Fruit fly (Drosophila melanogaster) whole organism, embryonic: ENCODE results near the gene DopEcR.
A peak's percentile ranks its signal among the peaks of the same experiment; 100 is the strongest.

ENCODE experiments used
- Asciz ChIP-seq: fragments of 200-800 bp; sonication (Bioruptor generic); optimal IDR thresholded peaks from 2 replicates; lab custom pipeline; 2017; ENCODE audit warnings: missing biosample characterization, mild to moderate bottlenecking, missing genetic modification characterization, missing genetic modification reagents
- BtbVII ChIP-seq: fragments of 200-800 bp; sonication (Bioruptor generic); optimal IDR thresholded peaks from 3 replicates; lab custom pipeline; 2017; ENCODE audit warnings: missing biosample characterization, mild to moderate bottlenecking, missing genetic modification characterization
- C15 ChIP-seq: fragments of 200-800 bp; sonication (Bioruptor generic); IDR thresholded peaks from 3 replicates; pipeline ENCODE4 v1.3.6; 2022; ENCODE audit warnings: missing biosample characterization, missing genetic modification characterization
- CG10321 ChIP-seq: fragments of 200-800 bp; sonication (Bioruptor generic); IDR thresholded peaks from 2 replicates; pipeline ENCODE4 v1.3.6; 2022; ENCODE audit warnings: missing biosample characterization, missing genetic modification characterization
- CG10462 ChIP-seq: fragments of 200-800 bp; sonication (Bioruptor generic); optimal IDR thresholded peaks from 2 replicates; lab custom pipeline; 2016; ENCODE audit warnings: missing biosample characterization, missing genetic modification characterization
- CG11247 ChIP-seq: fragments of 200-800 bp; sonication (Bioruptor generic); IDR thresholded peaks from 2 replicates; pipeline ENCODE4 v1.3.6; 2022; ENCODE audit warnings: missing biosample characterization, missing genetic modification characterization
- CG11398 ChIP-seq: fragments of 200-800 bp; sonication (Bioruptor generic); optimal IDR thresholded peaks from 2 replicates; lab custom pipeline; 2016; ENCODE audit warnings: missing biosample characterization, missing genetic modification characterization
- CG12299 ChIP-seq: fragments of 200-800 bp; sonication (Bioruptor generic); optimal IDR thresholded peaks from 2 replicates; lab custom pipeline; 2018; ENCODE audit warnings: missing biosample characterization, mild to moderate bottlenecking, missing genetic modification characterization
- CG14667 ChIP-seq: fragments of 200-800 bp; sonication (Bioruptor generic); IDR thresholded peaks from 2 replicates; pipeline ENCODE4 v1.3.6; 2022; ENCODE audit warnings: missing biosample characterization, missing genetic modification characterization
- CG15479 ChIP-seq: fragments of 200-800 bp; sonication (Bioruptor generic); optimal IDR thresholded peaks from 3 replicates; lab custom pipeline; 2019; ENCODE audit warnings: missing biosample characterization, mild to moderate bottlenecking, missing genetic modification characterization, moderate library complexity
- CG16779 ChIP-seq: fragments of 200-800 bp; sonication (Bioruptor generic); IDR thresholded peaks from 2 replicates; pipeline ENCODE4 v1.3.6; 2022; ENCODE audit warnings: missing biosample characterization, missing genetic modification characterization
- CG16813 ChIP-seq: fragments of 200-800 bp; sonication (Bioruptor generic); IDR thresholded peaks from 3 replicates; pipeline ENCODE4 v1.3.6; 2022; ENCODE audit warnings: missing biosample characterization, missing genetic modification characterization; ENCODE audit not compliant: partially characterized antibody
- CG17829 ChIP-seq: fragments of 200-800 bp; optimal IDR thresholded peaks from 2 replicates; lab custom pipeline; 2019; ENCODE audit warnings: missing biosample characterization, mild to moderate bottlenecking, missing genetic modification characterization, moderate library complexity
- CG1792 ChIP-seq: fragments of 200-800 bp; sonication (Bioruptor generic); optimal IDR thresholded peaks from 2 replicates; lab custom pipeline; 2016; ENCODE audit warnings: missing biosample characterization, missing genetic modification characterization
- CG18011 ChIP-seq: fragments of 200-800 bp; sonication (Bioruptor generic); optimal IDR thresholded peaks from 2 replicates; lab custom pipeline; 2017; ENCODE audit warnings: missing biosample characterization, missing genetic modification characterization, mild to moderate bottlenecking, moderate library complexity, missing genotype
- CG2120 ChIP-seq: fragments of 200-800 bp; sonication (Bioruptor generic); optimal IDR thresholded peaks from 3 replicates; lab custom pipeline; 2016; ENCODE audit warnings: missing biosample characterization, missing genetic modification characterization
- CG31224 ChIP-seq: fragments of 200-800 bp; sonication (Bioruptor generic); IDR thresholded peaks from 2 replicates; pipeline ENCODE4 v1.3.6; 2022; ENCODE audit warnings: missing biosample characterization, missing genetic modification characterization
- CG3281 ChIP-seq: fragments of 200-800 bp; sonication (Bioruptor generic); optimal IDR thresholded peaks from 3 replicates; lab custom pipeline; 2017; ENCODE audit warnings: missing biosample characterization, mild to moderate bottlenecking, missing genetic modification characterization
- CG33557 ChIP-seq: fragments of 200-800 bp; sonication (Bioruptor generic); optimal IDR thresholded peaks from 2 replicates; lab custom pipeline; 2019; ENCODE audit warnings: missing biosample characterization, mild to moderate bottlenecking, missing genetic modification characterization, moderate library complexity
- CG3726 ChIP-seq: fragments of 200-800 bp; sonication (Bioruptor generic); IDR thresholded peaks from 3 replicates; pipeline ENCODE4, ENCODE4 v1.3.6; 2022; ENCODE audit warnings: missing biosample characterization, missing genetic modification characterization
- CG43689 ChIP-seq: fragments of 200-800 bp; sonication (Bioruptor generic); IDR thresholded peaks from 2 replicates; pipeline ENCODE4 v1.3.6; 2022; ENCODE audit warnings: missing biosample characterization, missing genetic modification characterization
- CG4424 ChIP-seq: fragments of 200-800 bp; sonication (Bioruptor generic); optimal IDR thresholded peaks from 3 replicates; lab custom pipeline; 2016; ENCODE audit warnings: missing biosample characterization, missing genetic modification characterization
- CG5953 ChIP-seq: fragments of 200-800 bp; sonication (Bioruptor generic); IDR thresholded peaks from 2 replicates; pipeline ENCODE4 v1.3.6; 2022; ENCODE audit warnings: missing biosample characterization, missing genetic modification characterization
- CG6791 ChIP-seq: fragments of 200-800 bp; sonication (Bioruptor generic); IDR thresholded peaks from 3 replicates; pipeline ENCODE4 v1.3.6; 2022; ENCODE audit warnings: missing biosample characterization, missing genetic modification characterization; ENCODE audit not compliant: partially characterized antibody
- CG8359 ChIP-seq: fragments of 200-800 bp; sonication (Bioruptor generic); optimal IDR thresholded peaks from 2 replicates; lab custom pipeline; 2017; ENCODE audit warnings: missing biosample characterization, mild to moderate bottlenecking, missing genetic modification characterization, borderline replicate concordance
- CG8924 ChIP-seq: fragments of 200-800 bp; optimal IDR thresholded peaks from 3 replicates; lab custom pipeline; 2019; ENCODE audit warnings: missing biosample characterization, mild to moderate bottlenecking, missing genetic modification characterization, moderate library complexity
- CG9932 ChIP-seq: fragments of 200-800 bp; sonication (Bioruptor generic); IDR thresholded peaks from 2 replicates; pipeline ENCODE4 v1.3.6; 2022; ENCODE audit warnings: missing biosample characterization, missing genetic modification characterization
- Dll ChIP-seq: fragments of 200-800 bp; sonication (Bioruptor generic); IDR thresholded peaks from 4 replicates; pipeline ENCODE4 v1.3.6; 2022; ENCODE audit warnings: missing biosample characterization, missing genetic modification characterization; ENCODE audit not compliant: partially characterized antibody
- E2f1 ChIP-seq: fragments of 200-800 bp; sonication (Bioruptor generic); IDR thresholded peaks from 2 replicates; pipeline ENCODE4 v1.3.6; 2022; ENCODE audit warnings: missing biosample characterization, missing genetic modification characterization
- Elba2 ChIP-seq: fragments of 200-800 bp; sonication (Bioruptor generic); optimal IDR thresholded peaks from 3 replicates; lab custom pipeline; 2016; ENCODE audit warnings: missing biosample characterization, missing genetic modification characterization
- Hmx ChIP-seq: fragments of 200-800 bp; sonication (Bioruptor generic); optimal IDR thresholded peaks from 2 replicates; lab custom pipeline; 2016; ENCODE audit warnings: missing biosample characterization, missing genetic modification characterization
- Hr51 ChIP-seq, 2 experiments: fragments of 200-800 bp; sonication (Bioruptor generic); optimal IDR thresholded peaks; 2 replicates in 1 of 2; 3 replicates in 1 of 2; lab custom pipeline; 2016 to 2018; ENCODE audit warnings: missing biosample characterization in 2 of 2, missing genetic modification characterization in 2 of 2, mild to moderate bottlenecking in 1 of 2, moderate library complexity in 1 of 2
- MESR4 ChIP-seq: fragments of 200-800 bp; sonication (Bioruptor generic); optimal IDR thresholded peaks from 2 replicates; lab custom pipeline; 2018; ENCODE audit warnings: missing biosample characterization, mild to moderate bottlenecking, missing genetic modification characterization, moderate library complexity
- Nf-YB ChIP-seq: fragments of 200-800 bp; sonication (Bioruptor generic); optimal IDR thresholded peaks from 3 replicates; lab custom pipeline; 2019; ENCODE audit warnings: missing biosample characterization, mild to moderate bottlenecking, missing genetic modification characterization, moderate library complexity
- Poxn ChIP-seq: fragments of 200-800 bp; sonication (Bioruptor generic); IDR thresholded peaks from 2 replicates; pipeline ENCODE4 v1.3.6; 2022; ENCODE audit warnings: missing biosample characterization, missing genetic modification characterization
- Sox100B ChIP-seq: fragments of 200-800 bp; sonication (Bioruptor generic); optimal IDR thresholded peaks from 3 replicates; lab custom pipeline; 2018; ENCODE audit warnings: missing biosample characterization, mild to moderate bottlenecking, missing genetic modification characterization
- Tbp ChIP-seq: fragments of >200 bp; optimal IDR thresholded peaks from 2 replicates; lab custom pipeline; 2018; ENCODE audit warnings: missing biosample characterization, missing genetic modification characterization
- al ChIP-seq: fragments of 200-800 bp; sonication (Bioruptor generic); IDR thresholded peaks from 2 replicates; pipeline ENCODE4 v1.3.6; 2022; ENCODE audit warnings: missing biosample characterization, missing genetic modification characterization
- dimm ChIP-seq: fragments of 200-800 bp; sonication (Bioruptor generic); IDR thresholded peaks from 2 replicates; pipeline ENCODE4 v1.3.6; 2022; ENCODE audit warnings: missing biosample characterization, missing genetic modification characterization
- gce ChIP-seq: fragments of 200-800 bp; sonication (Bioruptor generic); IDR thresholded peaks from 3 replicates; pipeline ENCODE4 v1.3.6; 2022; ENCODE audit warnings: missing biosample characterization, missing genetic modification characterization
- grau ChIP-seq: fragments of 200-800 bp; optimal IDR thresholded peaks from 3 replicates; lab custom pipeline; 2019; ENCODE audit warnings: missing biosample characterization, mild to moderate bottlenecking, missing genetic modification characterization, moderate library complexity
- gro ChIP-seq: fragments of 200-800 bp; sonication (Bioruptor generic); optimal IDR thresholded peaks from 2 replicates; lab custom pipeline; 2016; ENCODE audit warnings: missing biosample characterization, missing genetic modification characterization
- kni ChIP-seq: fragments of 200-800 bp; sonication (Bioruptor generic); optimal IDR thresholded peaks from 3 replicates; lab custom pipeline; 2017; ENCODE audit warnings: mild to moderate bottlenecking, missing biosample characterization, missing genetic modification reagents, missing genetic modification characterization
- lilli ChIP-seq: fragments of 200-800 bp; sonication (Bioruptor generic); optimal IDR thresholded peaks from 3 replicates; lab custom pipeline; 2016; ENCODE audit warnings: missing biosample characterization, missing genetic modification characterization
- onecut ChIP-seq: fragments of 200-800 bp; sonication (Bioruptor generic); IDR thresholded peaks from 2 replicates; pipeline ENCODE4 v1.3.6; 2022; ENCODE audit warnings: missing biosample characterization, missing genetic modification characterization
- p53 ChIP-seq: fragments of 200-800 bp; sonication (Bioruptor generic); optimal IDR thresholded peaks from 2 replicates; lab custom pipeline; 2016; ENCODE audit warnings: missing biosample characterization, missing genetic modification characterization
- pb ChIP-seq: fragments of 200-800 bp; sonication (Bioruptor generic); optimal IDR thresholded peaks from 3 replicates; lab custom pipeline; 2016; ENCODE audit warnings: missing biosample characterization, missing genetic modification characterization
- phol ChIP-seq: fragments of 200-800 bp; sonication (Bioruptor generic); optimal IDR thresholded peaks from 3 replicates; lab custom pipeline; 2018; ENCODE audit warnings: missing biosample characterization, mild to moderate bottlenecking, missing genetic modification characterization, moderate library complexity
- sd ChIP-seq: fragments of 200-800 bp; sonication (Bioruptor generic); optimal IDR thresholded peaks from 3 replicates; lab custom pipeline; 2018; ENCODE audit warnings: missing biosample characterization, mild to moderate bottlenecking, missing genetic modification characterization, moderate library complexity
- sima ChIP-seq: fragments of 200-800 bp; sonication (Bioruptor generic); optimal IDR thresholded peaks from 2 replicates; lab custom pipeline; 2016; ENCODE audit warnings: missing biosample characterization, missing genetic modification characterization
- sob ChIP-seq: fragments of 200-800 bp; sonication (Bioruptor generic); IDR thresholded peaks from 2 replicates; pipeline ENCODE4 v1.3.6; 2022; ENCODE audit warnings: missing biosample characterization, missing genetic modification characterization
- tin ChIP-seq: fragments of 200-800 bp; sonication (Bioruptor generic); optimal IDR thresholded peaks from 3 replicates; lab custom pipeline; 2016; ENCODE audit warnings: missing biosample characterization, missing genetic modification characterization

DopEcR gene

DNA sequence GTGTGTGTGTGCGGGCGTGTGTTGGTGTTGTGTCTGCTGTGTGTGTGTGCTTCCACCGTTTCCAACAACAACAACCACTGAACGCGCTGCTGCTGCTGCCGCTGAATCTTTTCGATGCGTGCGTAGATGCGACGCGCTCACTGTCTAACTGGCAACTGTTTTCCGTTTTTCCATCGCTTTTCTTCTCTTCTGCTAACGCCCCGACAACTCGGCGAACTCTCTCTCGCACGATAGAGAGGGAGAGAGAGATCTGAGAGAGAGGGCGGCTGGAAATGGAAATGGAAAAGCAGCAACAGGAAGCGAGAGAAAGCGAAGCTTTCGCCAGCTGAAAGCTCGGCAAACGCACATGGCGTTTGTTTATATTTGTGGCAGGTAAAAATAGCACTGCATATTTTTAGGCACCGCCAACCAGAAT lies at the start of gene DopEcR:
DopEcR (minus strand) TSS at position 157 of the 415 bp plus-strand sequence.
- TF ChIP-seq CG17829 (tag; lab: Kevin White, UChicago) (peak; percentile 5), onecut (GFP tag; lab: Robert Waterston, UW) (peak; percentile 6; the same call in 1 of the 2 replicates), CG4424 (GFP tag; lab: Kevin White, UChicago) (no peak), CG10321 (GFP tag; lab: Robert Waterston, UW) (no peak), gro (no peak), CG11398 (GFP tag; lab: Kevin White, UChicago) (no peak), sd (tag; lab: Kevin White, UChicago) (no peak), tin (GFP tag; lab: Kevin White, UChicago) (no peak), dimm (GFP tag; lab: Robert Waterston, UW) (no peak), CG3726 (GFP tag; lab: Robert Waterston, UW) (no peak), CG6791 (GFP tag; lab: Robert Waterston, UW) (no peak), CG15479 (no peak), CG8924 (tag; lab: Kevin White, UChicago) (no peak), Sox100B (GFP tag; lab: Kevin White, UChicago) (no peak), CG12299 (tag; lab: Kevin White, UChicago) (no peak), CG1792 (GFP tag; lab: Kevin White, UChicago) (no peak), Nf-YB (GFP tag; lab: Kevin White, UChicago) (no peak), CG9932 (GFP tag; lab: Robert Waterston, UW) (peak; percentile 9; the same call in 1 of the 2 replicates), CG18011 (GFP tag; lab: Kevin White, UChicago) (no peak), Dll (GFP tag; lab: Robert Waterston, UW) (no peak), Hr51 (GFP tag; optimal IDR thresholded peaks at IDR 0.05; lab: Kevin White, UChicago) (no peak), CG2120 (no peak), Tbp (GFP tag; lab: Kevin White, UChicago) (no peak), Poxn (no peak), CG14667 (GFP tag; lab: Robert Waterston, UW) (no peak), phol (tag; lab: Kevin White, UChicago) (no peak), kni (peak; percentile 14), grau (peak; percentile 18), p53 (no peak), CG31224 (GFP tag; lab: Robert Waterston, UW) (no peak), pb (GFP tag; lab: Kevin White, UChicago) (no peak), E2f1 (GFP tag; lab: Robert Waterston, UW) (no peak), CG11247 (no peak), sima (GFP tag; lab: Kevin White, UChicago) (no peak), CG33557 (peak; percentile 3), sob (no peak; the same call in 1 of the 2 replicates), BtbVII (GFP tag; lab: Kevin White, UChicago) (peak; percentile 38), CG3281 (GFP tag; lab: Kevin White, UChicago) (no peak), CG16779 (peak; percentile 85), Hmx (no peak), CG43689 (GFP tag; lab: Robert Waterston, UW) (no peak), CG8359 (no peak), CG10462 (GFP tag; lab: Kevin White, UChicago) (no peak), C15 (GFP tag; lab: Robert Waterston, UW) (no peak), Elba2 (GFP tag; lab: Kevin White, UChicago) (no peak), al (no peak), gce (GFP tag; lab: Robert Waterston, UW) (no peak), Asciz (GFP tag; lab: Kevin White, UChicago) (peak; percentile 64), CG16813 (GFP tag; lab: Robert Waterston, UW) (no peak), lilli (GFP tag; lab: Kevin White, UChicago) (no peak), MESR4 (GFP tag; lab: Kevin White, UChicago) (no peak), CG5953 (GFP tag; lab: Robert Waterston, UW) (no peak)
